Worm (Caenorhabditis elegans): ENCODE data around the gene affl-1.

affl-1 gene

ce11 chrIII:439926-440325 is at the start of gene affl-1:
TSS of gene affl-1 (plus strand) at chrIII:440226.
- TF ChIP-seq bed-2 (GFP tag; IDR thresholded peaks at IDR 0.05) (no peak), C06A6.2 (GFP tag; conservative IDR thresholded peaks at IDR 0.05) (no peak), hmg-1.2 (GFP tag; IDR thresholded peaks at IDR 0.05) (no peak), ama-1 (optimal IDR thresholded peaks at IDR 0.05) (no peak), ama-1 (GFP tag; optimal IDR thresholded peaks at IDR 0.05) (no peak), tlf-1 (GFP tag; optimal IDR thresholded peaks at IDR 0.05) (no peak), ZK185.1 (tag; optimal IDR thresholded peaks at IDR 0.05; ENCODE audit: poor library complexity, severe bottlenecking) (no peak), Y67H2A.10 (GFP tag; conservative IDR thresholded peaks at IDR 0.05) (no peak), pha-4 (tag; optimal IDR thresholded peaks at IDR 0.05) (no peak), dpl-1 (GFP tag; optimal IDR thresholded peaks at IDR 0.05) (no peak), B0261.1 (tag; optimal IDR thresholded peaks at IDR 0.05) (no peak), ceh-79 (tag; optimal IDR thresholded peaks at IDR 0.05) (no peak), zfh-2 (GFP tag; conservative IDR thresholded peaks at IDR 0.05) (no peak), hmg-20 (GFP tag; IDR thresholded peaks at IDR 0.05) (no peak), let-526 (GFP tag; IDR thresholded peaks at IDR 0.05) (no peak), ztf-26 (tag; optimal IDR thresholded peaks at IDR 0.05) (no peak)

ce11 chrIII:400898-401297 is 39.1 kb upstream of the affl-1 start:
- TF ChIP-seq F57A8.1 (GFP tag; optimal IDR thresholded peaks at IDR 0.05) (no peak), pbrm-1 (GFP tag; IDR thresholded peaks at IDR 0.05) (no peak), nfya-1 (tag; optimal IDR thresholded peaks at IDR 0.05; ENCODE audit: borderline replicate concordance, insufficient read depth) (no peak), ceh-100 (GFP tag; IDR thresholded peaks at IDR 0.05) (no peak), atf-7 (tag; optimal IDR thresholded peaks at IDR 0.05) (no peak), pha-4 (tag; optimal IDR thresholded peaks at IDR 0.05) (no peak), ztf-18 (tag; optimal IDR thresholded peaks at IDR 0.05) (no peak), K12H6.12 (tag; optimal IDR thresholded peaks at IDR 0.05) (no peak), F55B11.4 (tag; optimal IDR thresholded peaks at IDR 0.05; ENCODE audit: borderline replicate concordance, insufficient read depth) (no peak)

DNA sequence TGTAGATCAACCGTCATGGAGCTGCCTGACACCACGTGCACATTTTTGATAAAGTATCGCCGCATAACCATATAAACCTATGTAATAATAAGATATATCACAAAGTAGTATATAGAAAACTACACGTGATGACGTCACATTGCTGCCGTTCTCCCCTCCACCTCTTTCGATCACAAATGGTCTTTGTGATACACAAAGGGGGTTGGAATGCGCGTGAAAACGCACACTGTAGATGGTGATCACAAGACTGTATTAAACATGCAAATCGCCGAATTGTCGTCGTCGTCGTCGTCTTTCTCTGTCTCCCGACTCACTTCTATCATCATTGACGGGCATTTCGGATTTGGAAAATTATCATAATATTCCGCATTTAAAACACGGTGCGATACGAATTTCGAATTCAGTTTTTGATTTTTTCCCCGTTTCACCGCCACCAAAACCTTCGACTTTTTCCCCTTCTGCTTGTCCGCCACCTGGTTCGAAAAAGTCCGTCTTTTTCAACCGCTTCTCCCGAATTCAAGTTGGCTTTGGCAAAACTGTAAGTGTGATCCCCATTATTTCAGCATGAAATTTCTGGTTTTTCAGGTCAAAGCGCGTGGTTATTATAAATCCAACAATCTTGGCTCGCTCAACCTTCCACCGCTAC is 37.7 kb upstream of the affl-1 start, which contains the start of the genes Y55B1BL.1 and Y55B1BL.2:
Gene Y55B1BL.1, plus strand, starts transcription at position 217 of the 646 bp plus-strand sequence.
Gene Y55B1BL.2, plus strand, starts transcription at position 596 of the 646 bp plus-strand sequence.
- no peak for TF ChIP-seq bed-2 (GFP tag; IDR thresholded peaks at IDR 0.05)
- no peak for TF ChIP-seq attf-3 (GFP tag; conservative IDR thresholded peaks at IDR 0.05)
- no peak for TF ChIP-seq him-1 (tag; optimal IDR thresholded peaks at IDR 0.05)
- no peak for TF ChIP-seq zim-3 (tag; optimal IDR thresholded peaks at IDR 0.05)
- TF ChIP-seq Y53F4B.3 (GFP tag; IDR thresholded peaks at IDR 0.05): no peak
- TF ChIP-seq mxl-1 (tag; optimal IDR thresholded peaks at IDR 0.05): no peak
- TF ChIP-seq lag-1 (GFP tag; IDR thresholded peaks at IDR 0.05): no peak
- no peak for TF ChIP-seq cebp-2 (GFP tag; IDR thresholded peaks at IDR 0.05)
- no peak for TF ChIP-seq fkh-3 (tag; optimal IDR thresholded peaks at IDR 0.05)

DNA sequence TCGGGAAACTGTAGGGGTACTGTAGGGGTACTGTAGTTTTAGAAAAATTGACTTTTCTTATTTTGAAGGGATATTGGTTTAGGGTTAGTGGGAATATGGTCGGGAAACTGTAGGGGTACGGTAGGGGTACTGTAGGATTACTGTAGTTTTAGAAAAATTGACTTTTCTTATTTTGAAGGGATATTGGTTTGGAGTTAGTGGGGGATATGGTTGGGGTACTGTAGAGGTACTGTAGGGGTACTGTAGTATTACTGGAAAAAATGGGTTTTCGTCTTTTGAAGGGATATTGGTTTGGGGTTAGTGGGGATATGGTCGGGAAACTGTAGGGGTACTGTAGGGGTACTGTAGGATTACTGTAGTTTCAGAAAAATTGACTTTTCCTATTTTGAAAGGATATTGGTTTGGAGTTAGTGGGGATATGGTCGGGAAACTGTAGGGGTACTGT is 24.7 kb upstream of the affl-1 start:
- TF ChIP-seq Y67H2A.10 (GFP tag; conservative IDR thresholded peaks at IDR 0.05): peak; percentile 31; the same call in 1 of the 2 replicates
- peak; percentile 72 for TF ChIP-seq lin-26 (GFP tag; IDR thresholded peaks at IDR 0.05)
- peak; percentile 73 for TF ChIP-seq attf-3 (GFP tag; conservative IDR thresholded peaks at IDR 0.05)
- TF ChIP-seq lag-1 (GFP tag; IDR thresholded peaks at IDR 0.05): 0 out of 2 replicates have a peak, but pooled peaks have one; percentile 61
- peak; percentile 78; the same call in 1 of the 2 replicates for TF ChIP-seq bed-1 (GFP tag; IDR thresholded peaks at IDR 0.05)
- TF ChIP-seq bed-2 (GFP tag; IDR thresholded peaks at IDR 0.05): peak; percentile 28; the same call in 1 of the 2 replicates
- TF ChIP-seq Y53F4B.3 (GFP tag; IDR thresholded peaks at IDR 0.05): peak; percentile 57; the same call in 1 of the 2 replicates
- TF ChIP-seq ceh-91 (GFP tag; IDR thresholded peaks at IDR 0.05): peak; percentile 38; the same call in 1 of the 2 replicates
- peak; percentile 76; the same call in 1 of the 2 replicates for TF ChIP-seq F39B2.1 (GFP tag; IDR thresholded peaks at IDR 0.05)
- TF ChIP-seq let-526 (GFP tag; IDR thresholded peaks at IDR 0.05): peak; percentile 12; the same call in 1 of the 2 replicates
- TF ChIP-seq cebp-2 (GFP tag; IDR thresholded peaks at IDR 0.05): 0 out of 2 replicates have a peak, but pooled peaks have one; percentile 55
- TF ChIP-seq ceh-40 (GFP tag; IDR thresholded peaks at IDR 0.05): 0 out of 2 replicates have a peak, but pooled peaks have one; percentile 48
- peak; percentile 47 for TF ChIP-seq B0019.2 (GFP tag; conservative IDR thresholded peaks at IDR 0.05)
- peak; percentile 46 for TF ChIP-seq F33H1.4 (GFP tag; IDR thresholded peaks at IDR 0.05)
- TF ChIP-seq Y95B8A.8 (GFP tag; IDR thresholded peaks at IDR 0.05): peak; percentile 71
- 0 out of 2 replicates have a peak, but pooled peaks have one; percentile 39 for TF ChIP-seq rcor-1 (GFP tag; IDR thresholded peaks at IDR 0.05)
- TF ChIP-seq C06A6.2 (GFP tag; conservative IDR thresholded peaks at IDR 0.05): 0 out of 2 replicates have a peak, but pooled peaks have one; percentile 31
- TF ChIP-seq D2030.7 (GFP tag; IDR thresholded peaks at IDR 0.05): peak; percentile 63

Data from whole organism, young adult.